Worm (Caenorhabditis elegans) whole organism, midembryonic: ENCODE measurements around the gene clec-165.

Source experiments
- cog-1 ChIP-seq: sonication (generic microtip); optimal IDR thresholded peaks from 2 replicates; lab custom pipeline; 2016; ENCODE audit warnings: missing genetic modification characterization, missing compliant biosample characterization
- klf-2 ChIP-seq: fragments of 200-800 bp; sonication (Bioruptor generic); conservative IDR thresholded peaks from 2 replicates; pipeline ENCODE4 v1.3.6; 2022; ENCODE audit warnings: missing genetic modification reagents, missing genetic modification characterization, missing compliant biosample characterization
- ztf-23 ChIP-seq: fragments of 200-800 bp; sonication (Bioruptor generic); IDR thresholded peaks from 2 replicates; pipeline ENCODE4 v1.3.6; 2022; ENCODE audit warnings: missing genetic modification reagents, missing genetic modification characterization, missing compliant biosample characterization
- ztf-29 ChIP-seq: fragments of 200-800 bp; sonication (Bioruptor generic); IDR thresholded peaks from 2 replicates; pipeline ENCODE4 v1.3.6; 2022; ENCODE audit warnings: missing genetic modification reagents, missing genetic modification characterization, missing compliant biosample characterization

ce11 chrIV:1277067-1277466, 30.4 kb upstream of the clec-165 start:
- no peak for TF ChIP-seq ztf-23 (GFP tag; lab: Robert Waterston, UW)
- TF ChIP-seq cog-1 (tag; lab: Kevin White, UChicago), result no peak
- no peak for TF ChIP-seq klf-2 (GFP tag; lab: Robert Waterston, UW)
- TF ChIP-seq ztf-29 (GFP tag; lab: Robert Waterston, UW), result no peak
